Fruit fly (Drosophila melanogaster) whole organism, pupa: ENCODE data around the gene Eip78C.

Source experiments
- CG10348 ChIP-seq: fragments of 200-800 bp; sonication (Bioruptor generic); IDR thresholded peaks from 2 replicates; pipeline ENCODE4 v1.3.6; 2022; ENCODE audit warnings: missing biosample characterization, missing genetic modification characterization
- CG12605 ChIP-seq: fragments of 200-800 bp; sonication (Bioruptor generic); IDR thresholded peaks from 2 replicates; pipeline ENCODE4 v1.3.6; 2022; ENCODE audit warnings: missing biosample characterization, missing genetic modification characterization
- CG13204 ChIP-seq: fragments of 200-800 bp; sonication (Bioruptor generic); optimal IDR thresholded peaks from 2 replicates; lab custom pipeline; 2018; ENCODE audit warnings: missing biosample characterization, mild to moderate bottlenecking, missing genetic modification characterization, moderate library complexity
- CG14655 ChIP-seq: fragments of 200-800 bp; sonication (Bioruptor generic); optimal IDR thresholded peaks from 3 replicates; lab custom pipeline; 2017; ENCODE audit warnings: mild to moderate bottlenecking, missing biosample characterization, missing genetic modification reagents, missing genetic modification characterization
- CG15710 ChIP-seq: fragments of 200-800 bp; sonication (Bioruptor generic); optimal IDR thresholded peaks from 2 replicates; lab custom pipeline; 2018; ENCODE audit warnings: missing biosample characterization, mild to moderate bottlenecking, missing genetic modification characterization, moderate library complexity
- CG17806 ChIP-seq: fragments of 200-800 bp; sonication (Bioruptor generic); optimal IDR thresholded peaks from 2 replicates; lab custom pipeline; 2018; ENCODE audit warnings: missing biosample characterization, mild to moderate bottlenecking, missing genetic modification characterization, moderate library complexity
- CG32121 ChIP-seq: fragments of 200-800 bp; sonication (Bioruptor generic); IDR thresholded peaks from 2 replicates; pipeline ENCODE4 v1.3.6; 2022; ENCODE audit warnings: missing biosample characterization, missing genetic modification characterization
- CG34367 ChIP-seq: fragments of 200-800 bp; sonication (Bioruptor generic); optimal IDR thresholded peaks from 2 replicates; lab custom pipeline; 2018; ENCODE audit warnings: missing biosample characterization, mild to moderate bottlenecking, missing genetic modification characterization
- CG4496 ChIP-seq: fragments of 200-800 bp; sonication (Bioruptor generic); IDR thresholded peaks from 3 replicates; pipeline ENCODE4 v1.3.6; 2022; ENCODE audit warnings: missing biosample characterization, missing genetic modification characterization
- CG8159 ChIP-seq: fragments of 200-800 bp; sonication (Bioruptor generic); optimal IDR thresholded peaks from 3 replicates; lab custom pipeline; 2018; ENCODE audit warnings: missing biosample characterization, mild to moderate bottlenecking, missing genetic modification characterization, moderate library complexity
- CG8301 ChIP-seq: fragments of 200-800 bp; sonication (Bioruptor generic); optimal IDR thresholded peaks from 2 replicates; lab custom pipeline; 2018; ENCODE audit warnings: missing biosample characterization, mild to moderate bottlenecking, missing genetic modification characterization
- CG9948 ChIP-seq: fragments of 200-800 bp; sonication (Bioruptor generic); optimal IDR thresholded peaks from 2 replicates; lab custom pipeline; 2018; ENCODE audit warnings: missing biosample characterization, mild to moderate bottlenecking, missing genetic modification characterization, moderate library complexity
- D1 ChIP-seq: fragments of 200-800 bp; sonication (Bioruptor generic); optimal IDR thresholded peaks from 2 replicates; lab custom pipeline; 2018; ENCODE audit warnings: missing biosample characterization, mild to moderate bottlenecking, missing genetic modification characterization, moderate library complexity
- EcR ChIP-seq: fragments of 200-800 bp; sonication (Bioruptor generic); optimal IDR thresholded peaks from 3 replicates; lab custom pipeline; 2019; ENCODE audit warnings: missing biosample characterization, missing genetic modification characterization, mild to moderate bottlenecking, moderate library complexity, missing genetic modification reagents
- Ets98B ChIP-seq: fragments of 200-800 bp; sonication (Bioruptor generic); IDR thresholded peaks from 2 replicates; pipeline ENCODE4 v1.3.6; 2022; ENCODE audit warnings: missing biosample characterization, missing genetic modification characterization
- Pif1A ChIP-seq: fragments of 200-800 bp; sonication (Bioruptor generic); optimal IDR thresholded peaks from 3 replicates; lab custom pipeline; 2016; ENCODE audit warnings: missing biosample characterization, missing genetic modification characterization
- Pif1B ChIP-seq: fragments of 200-800 bp; sonication (Bioruptor generic); optimal IDR thresholded peaks from 3 replicates; lab custom pipeline; 2016; ENCODE audit warnings: missing biosample characterization, missing genetic modification characterization
- Snoo ChIP-seq: fragments of 200-800 bp; sonication (Bioruptor generic); optimal IDR thresholded peaks from 3 replicates; lab custom pipeline; 2017; ENCODE audit warnings: missing biosample characterization, mild to moderate bottlenecking, missing genetic modification characterization, inconsistent platforms
- fd96Ca ChIP-seq: fragments of 200-800 bp; sonication (Bioruptor generic); IDR thresholded peaks from 3 replicates; pipeline ENCODE4 v1.3.6; 2022; ENCODE audit warnings: missing biosample characterization, missing genetic modification characterization
- gl ChIP-seq: fragments of 200-800 bp; sonication (Bioruptor generic); optimal IDR thresholded peaks from 2 replicates; lab custom pipeline; 2018; ENCODE audit warnings: missing biosample characterization, mild to moderate bottlenecking, missing genetic modification characterization
- rn ChIP-seq: fragments of 200-800 bp; sonication (Bioruptor generic); IDR thresholded peaks from 2 replicates; pipeline ENCODE4 v1.3.6; 2022; ENCODE audit warnings: missing biosample characterization, missing genetic modification characterization

The Eip78C gene

DNA sequence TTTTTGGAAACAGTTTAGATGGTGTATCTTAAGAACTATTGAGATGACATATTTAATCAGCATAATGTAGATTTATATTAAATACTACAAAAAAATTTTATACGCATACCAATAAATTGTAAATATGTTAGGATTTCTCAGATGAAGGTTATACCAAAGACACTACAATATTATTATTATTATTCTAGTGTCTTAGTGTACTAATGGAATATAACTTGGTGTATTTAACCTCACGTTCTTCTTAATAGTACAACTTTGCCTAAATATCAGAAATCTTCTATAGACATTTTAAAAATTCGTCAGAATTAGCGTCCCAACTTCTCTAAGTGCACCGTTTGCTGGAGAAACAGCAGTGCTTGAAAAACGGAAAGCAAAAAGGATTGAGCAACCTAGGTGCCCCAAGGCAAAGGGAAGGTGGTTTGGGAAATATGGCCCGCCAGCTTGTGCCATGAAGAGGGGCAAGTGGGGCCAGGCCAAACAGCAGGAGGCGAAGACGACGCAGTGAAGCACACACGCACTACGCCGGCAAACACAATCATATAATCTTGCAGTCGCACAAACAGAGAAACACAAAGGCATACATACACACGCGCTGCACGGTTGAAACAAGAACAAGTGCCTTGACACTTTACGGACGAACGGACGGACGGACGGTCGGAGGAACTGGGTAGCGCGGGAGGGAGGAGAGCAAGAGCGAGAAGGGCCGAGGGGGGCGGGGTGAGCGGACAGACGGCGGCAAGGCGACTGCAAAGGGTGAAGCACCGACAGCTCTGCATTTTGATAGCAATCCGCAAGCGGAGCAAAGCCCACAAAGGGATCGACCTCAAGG, 26.7 kb downstream of the Eip78C start:
- peak; percentile 43 for TF ChIP-seq Pif1B
- peak; percentile 6; the same call in 1 of the 3 replicates for TF ChIP-seq CG4496
- peak; percentile 66 for TF ChIP-seq CG15710 (tag; lab: Kevin White, UChicago)
- TF ChIP-seq CG9948 (tag; lab: Kevin White, UChicago) = peak; percentile 91
- peak; percentile 98 for TF ChIP-seq CG13204
- TF ChIP-seq CG14655 (GFP tag; lab: Kevin White, UChicago) = peak; percentile 71
- peak; percentile 63 for TF ChIP-seq D1 (tag; lab: Kevin White, UChicago)
- no peak for TF ChIP-seq rn (GFP tag; lab: Robert Waterston, UW)
- no peak for TF ChIP-seq CG32121
- TF ChIP-seq CG17806 (tag; lab: Kevin White, UChicago) = peak; percentile 88
- peak; percentile 60 for TF ChIP-seq CG34367 (tag; lab: Kevin White, UChicago)
- TF ChIP-seq Snoo (tag; lab: Kevin White, UChicago) = no peak
- TF ChIP-seq fd96Ca (GFP tag; lab: Robert Waterston, UW) = no peak
- peak; percentile 99 for TF ChIP-seq EcR (GFP tag; lab: Kevin White, UChicago)
- TF ChIP-seq CG8159 (tag; lab: Kevin White, UChicago) = peak; percentile 89
- peak; percentile 60 for TF ChIP-seq Pif1A (GFP tag; lab: Kevin White, UChicago)
- peak; percentile 50 for TF ChIP-seq CG8301

DNA sequence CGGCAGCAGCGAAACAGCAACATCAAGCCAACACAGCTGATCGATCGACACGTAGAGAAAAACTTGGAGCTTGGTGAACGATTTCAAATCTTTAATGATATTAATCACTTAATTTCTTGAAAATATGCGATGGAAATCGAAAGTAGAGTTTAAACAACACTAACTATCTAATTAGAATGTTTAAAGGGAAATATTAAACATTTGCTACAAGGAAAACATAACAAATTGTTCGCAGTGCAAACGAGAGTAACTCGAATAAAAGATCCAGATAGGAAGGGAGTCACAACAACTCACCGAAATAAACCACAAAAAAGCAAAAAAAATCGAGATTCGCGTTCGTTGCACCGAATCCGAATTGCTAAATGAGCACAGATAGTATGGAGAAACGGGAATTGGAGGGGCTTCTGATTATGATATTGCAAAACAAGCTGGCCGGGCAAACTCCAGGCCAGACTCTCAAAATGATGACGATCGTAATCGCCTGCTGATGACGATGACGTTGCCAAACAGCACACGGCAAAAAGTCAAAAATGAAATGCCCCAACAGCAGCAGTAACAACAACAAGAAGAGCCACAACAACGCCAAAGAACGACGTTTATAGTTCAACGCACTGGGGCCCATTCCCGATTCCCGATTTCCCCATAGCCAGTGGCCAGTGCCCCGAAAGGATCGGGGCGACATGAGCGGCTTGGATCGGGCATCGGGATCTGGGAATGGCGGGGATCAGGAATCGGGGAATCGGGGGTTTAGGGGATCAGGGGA, 27.5 kb downstream of the Eip78C start:
- TF ChIP-seq Snoo (tag; lab: Kevin White, UChicago) = peak; percentile 99
- TF ChIP-seq gl = peak; percentile 97
- peak; percentile 99 for TF ChIP-seq CG9948 (tag; lab: Kevin White, UChicago)
- TF ChIP-seq CG15710 (tag; lab: Kevin White, UChicago) = peak; percentile 99
- peak; percentile 86 for TF ChIP-seq CG4496
- TF ChIP-seq Pif1B = peak; percentile 98
- 0 out of 2 replicates have a peak, but pooled peaks have one; percentile 40 for TF ChIP-seq CG32121
- TF ChIP-seq EcR (GFP tag; lab: Kevin White, UChicago) = peak; percentile 99
- TF ChIP-seq CG34367 (tag; lab: Kevin White, UChicago) = peak; percentile 99
- TF ChIP-seq CG17806 (tag; lab: Kevin White, UChicago) = peak; percentile 99
- peak; percentile 82 for TF ChIP-seq CG12605
- peak; percentile 99 for TF ChIP-seq CG8159 (tag; lab: Kevin White, UChicago)
- TF ChIP-seq CG10348 = no peak
- TF ChIP-seq rn (GFP tag; lab: Robert Waterston, UW) = peak; percentile 77
- peak; percentile 90 for TF ChIP-seq CG8301
- TF ChIP-seq Ets98B (GFP tag; lab: Robert Waterston, UW) = peak; percentile 36; the same call in 1 of the 2 replicates
- TF ChIP-seq D1 (tag; lab: Kevin White, UChicago) = peak; percentile 97
- TF ChIP-seq Pif1A (GFP tag; lab: Kevin White, UChicago) = peak; percentile 98
- TF ChIP-seq CG13204 = peak; percentile 75
- TF ChIP-seq fd96Ca (GFP tag; lab: Robert Waterston, UW) = peak; percentile 71; the same call in 1 of the 3 replicates
- peak; percentile 90 for TF ChIP-seq CG14655 (GFP tag; lab: Kevin White, UChicago)

- no peak for TF ChIP-seq CG8301
- TF ChIP-seq CG9948 (tag; lab: Kevin White, UChicago) = no peak
- TF ChIP-seq CG14655 (GFP tag; lab: Kevin White, UChicago) = no peak
- no peak for TF ChIP-seq rn (GFP tag; lab: Robert Waterston, UW)
- no peak for TF ChIP-seq CG15710 (tag; lab: Kevin White, UChicago)
These were observed 28.1 kb downstream of the Eip78C start for dm6 chr3L:21254524-21254972.

dm6 chr3L:21256062-21257023, 29.9 kb downstream of the Eip78C start:
- TF ChIP-seq fd96Ca (GFP tag; lab: Robert Waterston, UW) = no peak
- peak; percentile 56 for TF ChIP-seq EcR (GFP tag; lab: Kevin White, UChicago)
- no peak for TF ChIP-seq D1 (tag; lab: Kevin White, UChicago)

DNA sequence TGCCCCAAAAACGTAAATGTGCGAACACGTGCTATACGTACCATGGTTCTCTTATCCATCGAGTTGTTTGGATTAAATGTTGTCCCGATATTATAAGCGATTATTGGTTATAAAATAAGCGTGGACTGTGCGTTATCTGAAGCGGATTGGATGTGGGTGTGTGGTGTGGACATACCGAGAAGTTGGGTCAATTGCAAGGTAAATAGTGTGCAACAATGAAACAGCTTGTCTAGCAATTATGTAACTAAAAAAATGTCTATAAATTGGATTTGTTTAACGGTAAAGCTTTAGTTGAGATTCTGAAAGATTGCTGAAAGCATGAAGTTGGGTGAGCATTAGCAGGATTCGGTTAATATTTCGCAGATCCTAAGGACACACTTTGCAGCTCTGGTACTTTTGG, 31.3 kb downstream of the Eip78C start, which contains the start of gene CG43218:
CG43218 (plus strand) TSS at position 290 of the 400 bp plus-strand sequence.
- TF ChIP-seq CG13204 = no peak
- no peak for TF ChIP-seq D1 (tag; lab: Kevin White, UChicago)
- TF ChIP-seq CG9948 (tag; lab: Kevin White, UChicago) = no peak
- TF ChIP-seq CG32121 = no peak
- no peak for TF ChIP-seq CG4496
- no peak for TF ChIP-seq Ets98B (GFP tag; lab: Robert Waterston, UW)
- no peak for TF ChIP-seq Snoo (tag; lab: Kevin White, UChicago)
- no peak for TF ChIP-seq rn (GFP tag; lab: Robert Waterston, UW)
- TF ChIP-seq CG8159 (tag; lab: Kevin White, UChicago) = no peak
- no peak for TF ChIP-seq CG34367 (tag; lab: Kevin White, UChicago)
- TF ChIP-seq CG8301 = no peak
